Fruit fly (Drosophila melanogaster) whole organism, embryonic: Measurements from ENCODE around the gene RpL6.

Experiments
- Atf3 ChIP-seq: fragments of 200-800 bp; sonication (Bioruptor generic); optimal IDR thresholded peaks from 3 replicates; lab custom pipeline; 2016; ENCODE audit warnings: missing biosample characterization, missing genetic modification characterization
- B-H1 ChIP-seq: fragments of 200-800 bp; sonication (Bioruptor generic); IDR thresholded peaks from 3 replicates; pipeline ENCODE4 v1.3.6; 2022; ENCODE audit warnings: missing biosample characterization, missing genetic modification characterization
- CG1024 ChIP-seq: fragments of 200-800 bp; sonication (Bioruptor generic); IDR thresholded peaks from 2 replicates; pipeline ENCODE4 v1.3.6; 2022; ENCODE audit warnings: missing biosample characterization, missing genetic modification characterization
- CG10462 ChIP-seq: fragments of 200-800 bp; sonication (Bioruptor generic); optimal IDR thresholded peaks from 2 replicates; lab custom pipeline; 2016; ENCODE audit warnings: missing biosample characterization, missing genetic modification characterization
- CG11504 ChIP-seq: fragments of 200-800 bp; sonication (Bioruptor generic); optimal IDR thresholded peaks from 3 replicates; lab custom pipeline; 2019; ENCODE audit warnings: missing biosample characterization, mild to moderate bottlenecking, missing genetic modification characterization, moderate library complexity
- CG12155 ChIP-seq: fragments of 200-800 bp; sonication (Bioruptor generic); optimal IDR thresholded peaks from 3 replicates; lab custom pipeline; 2016; ENCODE audit warnings: missing biosample characterization, missing genetic modification characterization
- CG13424 ChIP-seq: fragments of 200-800 bp; sonication (Bioruptor generic); optimal IDR thresholded peaks from 2 replicates; lab custom pipeline; 2019; ENCODE audit warnings: missing biosample characterization, mild to moderate bottlenecking, missing genetic modification characterization, moderate library complexity
- CG15073 ChIP-seq: fragments of 200-800 bp; sonication (Bioruptor generic); optimal IDR thresholded peaks from 2 replicates; lab custom pipeline; 2016; ENCODE audit warnings: missing biosample characterization, missing genetic modification characterization
- CG17361 ChIP-seq: fragments of 200-800 bp; sonication (Bioruptor generic); IDR thresholded peaks from 3 replicates; pipeline ENCODE4 v1.3.6; 2022; ENCODE audit warnings: missing biosample characterization, missing genetic modification characterization
- CG2120 ChIP-seq: fragments of 200-800 bp; sonication (Bioruptor generic); optimal IDR thresholded peaks from 3 replicates; lab custom pipeline; 2016; ENCODE audit warnings: missing biosample characterization, missing genetic modification characterization
- CG31441 ChIP-seq: fragments of 200-800 bp; sonication (Bioruptor generic); IDR thresholded peaks from 2 replicates; pipeline ENCODE4 v1.3.6; 2022; ENCODE audit warnings: missing biosample characterization, missing genetic modification characterization
- CG4854 ChIP-seq: fragments of 200-800 bp; sonication (Bioruptor generic); optimal IDR thresholded peaks from 2 replicates; lab custom pipeline; 2016; ENCODE audit warnings: missing biosample characterization, missing genetic modification characterization, inconsistent platforms
- CG6689 ChIP-seq: fragments of 200-800 bp; sonication (Bioruptor generic); IDR thresholded peaks from 2 replicates; pipeline ENCODE4 v1.3.6; 2022; ENCODE audit warnings: missing biosample characterization, missing genetic modification characterization
- CG7271 ChIP-seq: fragments of 200-800 bp; sonication (Bioruptor generic); optimal IDR thresholded peaks from 2 replicates; lab custom pipeline; 2018; ENCODE audit warnings: missing biosample characterization, mild to moderate bottlenecking, missing genetic modification characterization, moderate library complexity
- CG7745 ChIP-seq: fragments of 200-800 bp; sonication (Bioruptor generic); optimal IDR thresholded peaks from 2 replicates; lab custom pipeline; 2018; ENCODE audit warnings: missing biosample characterization, mild to moderate bottlenecking, missing genetic modification characterization, moderate library complexity
- CG8359 ChIP-seq: fragments of 200-800 bp; sonication (Bioruptor generic); optimal IDR thresholded peaks from 2 replicates; lab custom pipeline; 2017; ENCODE audit warnings: missing biosample characterization, mild to moderate bottlenecking, missing genetic modification characterization, borderline replicate concordance
- CHES-1-like ChIP-seq: fragments of 200-800 bp; sonication (Bioruptor generic); optimal IDR thresholded peaks from 2 replicates; lab custom pipeline; 2016; ENCODE audit warnings: missing biosample characterization, missing genetic modification characterization
- Doc3 ChIP-seq: fragments of 200-800 bp; sonication (Bioruptor generic); IDR thresholded peaks from 3 replicates; pipeline ENCODE4 v1.3.6; 2022; ENCODE audit warnings: missing biosample characterization, missing genetic modification characterization; ENCODE audit not compliant: partially characterized antibody
- E2f2 ChIP-seq: fragments of 200-800 bp; sonication (Bioruptor generic); IDR thresholded peaks from 2 replicates; pipeline ENCODE4 v1.3.6; 2022; ENCODE audit warnings: missing biosample characterization, missing genetic modification characterization
- H15 ChIP-seq: fragments of 200-800 bp; sonication (Bioruptor generic); IDR thresholded peaks from 3 replicates; pipeline ENCODE4 v1.3.6; 2022; ENCODE audit warnings: missing biosample characterization, missing genetic modification characterization
- HLH4C ChIP-seq: fragments of 200-800 bp; sonication (Bioruptor generic); IDR thresholded peaks from 3 replicates; pipeline ENCODE4 v1.3.6; 2022; ENCODE audit warnings: missing biosample characterization, missing genetic modification characterization; ENCODE audit not compliant: partially characterized antibody
- HLHmδ ChIP-seq: fragments of 200-800 bp; sonication (Bioruptor generic); optimal IDR thresholded peaks from 2 replicates; lab custom pipeline; 2018; ENCODE audit warnings: missing biosample characterization, mild to moderate bottlenecking, missing genetic modification characterization, moderate library complexity
- HmgZ ChIP-seq: fragments of 200-800 bp; sonication (Bioruptor generic); optimal IDR thresholded peaks from 2 replicates; lab custom pipeline; 2018; ENCODE audit warnings: missing biosample characterization, mild to moderate bottlenecking, missing genetic modification characterization
- Hmr ChIP-seq: fragments of 200-800 bp; sonication (Bioruptor generic); optimal IDR thresholded peaks from 3 replicates; lab custom pipeline; 2017; ENCODE audit warnings: mild to moderate bottlenecking, missing biosample characterization, missing genetic modification reagents, missing genetic modification characterization
- Hr78 ChIP-seq, 2 experiments: fragments of 200-800 bp in 1 of 2; fragments of >200 bp in 1 of 2; sonication (Bioruptor generic) in 1 of 2; optimal IDR thresholded peaks; 2 replicates each; lab custom pipeline; 2017 to 2019; ENCODE audit warnings: missing biosample characterization in 2 of 2, missing genetic modification characterization in 2 of 2, mild to moderate bottlenecking in 1 of 2, moderate library complexity in 1 of 2
- Mrtf ChIP-seq: fragments of 200-800 bp; sonication (Bioruptor generic); IDR thresholded peaks from 3 replicates; pipeline ENCODE4 v1.3.6; 2022; ENCODE audit warnings: missing biosample characterization, missing genetic modification characterization
- NK7.1 ChIP-seq: fragments of 200-800 bp; sonication (Bioruptor generic); optimal IDR thresholded peaks from 3 replicates; lab custom pipeline; 2016; ENCODE audit warnings: missing biosample characterization, missing genetic modification characterization
- TFAM ChIP-seq: fragments of 200-800 bp; sonication (Bioruptor generic); optimal IDR thresholded peaks from 2 replicates; lab custom pipeline; 2017; ENCODE audit warnings: missing biosample characterization, missing genetic modification characterization, inconsistent platforms
- abd-A ChIP-seq: fragments of 200-800 bp; sonication (Bioruptor generic); optimal IDR thresholded peaks from 3 replicates; lab custom pipeline; 2019; ENCODE audit warnings: missing biosample characterization, mild to moderate bottlenecking, missing genetic modification characterization, moderate library complexity
- bab2 ChIP-seq: fragments of 200-800 bp; sonication (Bioruptor generic); optimal IDR thresholded peaks from 2 replicates; lab custom pipeline; 2016; ENCODE audit warnings: missing biosample characterization, missing genetic modification characterization
- bigmax ChIP-seq: fragments of 200-800 bp; sonication (Bioruptor generic); optimal IDR thresholded peaks from 2 replicates; lab custom pipeline; 2018; ENCODE audit warnings: missing biosample characterization, mild to moderate bottlenecking, missing genetic modification characterization
- br ChIP-seq: fragments of >200 bp; optimal IDR thresholded peaks from 2 replicates; lab custom pipeline; 2017
- chif ChIP-seq, 2 experiments: fragments of 200-800 bp; sonication (Bioruptor generic); optimal IDR thresholded peaks; 3 replicates each; lab custom pipeline; 2016; ENCODE audit warnings: missing biosample characterization in 2 of 2, missing genetic modification characterization in 2 of 2
- danr ChIP-seq: fragments of 200-800 bp; sonication (Bioruptor generic); IDR thresholded peaks from 2 replicates; pipeline ENCODE4 v1.3.6; 2022; ENCODE audit warnings: missing biosample characterization, missing genetic modification characterization
- fru ChIP-seq: fragments of >200 bp; optimal IDR thresholded peaks from 2 replicates; lab custom pipeline; 2017
- gcm ChIP-seq: fragments of 200-800 bp; sonication (Bioruptor generic); optimal IDR thresholded peaks from 2 replicates; lab custom pipeline; 2019; ENCODE audit warnings: missing biosample characterization, mild to moderate bottlenecking, missing genetic modification characterization, moderate library complexity
- gfzf ChIP-seq: fragments of 200-800 bp; sonication (Bioruptor generic); optimal IDR thresholded peaks from 2 replicates; lab custom pipeline; 2016; ENCODE audit warnings: missing biosample characterization, mild to moderate bottlenecking, missing genetic modification characterization, moderate library complexity
- hb ChIP-seq: fragments of 200-800 bp; sonication (Bioruptor generic); IDR thresholded peaks from 3 replicates; pipeline ENCODE4 v1.3.6; 2022; ENCODE audit warnings: missing biosample characterization, missing genetic modification characterization; ENCODE audit not compliant: partially characterized antibody
- lilli ChIP-seq: fragments of 200-800 bp; sonication (Bioruptor generic); optimal IDR thresholded peaks from 3 replicates; lab custom pipeline; 2016; ENCODE audit warnings: missing biosample characterization, missing genetic modification characterization
- lola ChIP-seq, 3 experiments: fragments of >200 bp in 2 of 3; fragments of 200-800 bp in 1 of 3; sonication (Bioruptor generic) in 1 of 3; optimal IDR thresholded peaks; 2 replicates each; lab custom pipeline; 2017 to 2019; ENCODE audit warnings: missing biosample characterization in 3 of 3, missing genetic modification characterization in 3 of 3, mild to moderate bottlenecking in 1 of 3, moderate library complexity in 1 of 3
- mam ChIP-seq: fragments of 200-800 bp; sonication (Bioruptor generic); optimal IDR thresholded peaks from 3 replicates; lab custom pipeline; 2016; ENCODE audit warnings: missing biosample characterization, missing genetic modification characterization
- p53 ChIP-seq: fragments of 200-800 bp; sonication (Bioruptor generic); optimal IDR thresholded peaks from 2 replicates; lab custom pipeline; 2016; ENCODE audit warnings: missing biosample characterization, missing genetic modification characterization
- pum ChIP-seq: fragments of 200-800 bp; sonication (Bioruptor generic); optimal IDR thresholded peaks from 2 replicates; lab custom pipeline; 2016; ENCODE audit warnings: missing biosample characterization, missing genetic modification characterization
- ro ChIP-seq: fragments of 200-800 bp; sonication (Bioruptor generic); IDR thresholded peaks from 2 replicates; pipeline ENCODE4 v1.3.6; 2022; ENCODE audit warnings: missing biosample characterization, missing genetic modification characterization
- sd ChIP-seq: fragments of 200-800 bp; sonication (Bioruptor generic); optimal IDR thresholded peaks from 3 replicates; lab custom pipeline; 2018; ENCODE audit warnings: missing biosample characterization, mild to moderate bottlenecking, missing genetic modification characterization, moderate library complexity
- shn ChIP-seq: fragments of 200-800 bp; sonication (Bioruptor generic); optimal IDR thresholded peaks from 3 replicates; lab custom pipeline; 2016; ENCODE audit warnings: missing biosample characterization, missing genetic modification characterization
- slp2 ChIP-seq: fragments of 200-800 bp; sonication (Bioruptor generic); optimal IDR thresholded peaks from 2 replicates; lab custom pipeline; 2016; ENCODE audit warnings: missing biosample characterization, missing genetic modification characterization
- trh ChIP-seq: fragments of 200-800 bp; sonication (Bioruptor generic); optimal IDR thresholded peaks from 2 replicates; lab custom pipeline; 2016; ENCODE audit warnings: missing biosample characterization, missing genetic modification characterization
- ttk ChIP-seq: fragments of 200-800 bp; sonication (Bioruptor generic); IDR thresholded peaks from 2 replicates; pipeline ENCODE4 v2.1.2; 2022; ENCODE audit warnings: missing biosample characterization, missing genetic modification characterization
- twi ChIP-seq: fragments of 200-800 bp; optimal IDR thresholded peaks from 2 replicates; lab custom pipeline; 2019; ENCODE audit warnings: missing biosample characterization, mild to moderate bottlenecking, missing genetic modification characterization, moderate library complexity

Gene RpL6

dm6 chr3R:31548766-31549510, 47.1 kb downstream of the RpL6 start (continued):
- TF ChIP-seq ttk (GFP tag; lab: Robert Waterston, UW) = no peak
- no peak for TF ChIP-seq NK7.1
- no peak for TF ChIP-seq CG7745 (tag; lab: Kevin White, UChicago)
- no peak for TF ChIP-seq danr (GFP tag; lab: Robert Waterston, UW)
- TF ChIP-seq E2f2 (GFP tag; lab: Robert Waterston, UW) = no peak
- no peak for TF ChIP-seq CG15073 (GFP tag; lab: Kevin White, UChicago)
- no peak for TF ChIP-seq CG1024 (GFP tag; lab: Robert Waterston, UW)
- TF ChIP-seq H15 (GFP tag; lab: Robert Waterston, UW) = no peak
- TF ChIP-seq CG8359 (GFP tag; lab: Kevin White, UChicago) = no peak
- no peak for TF ChIP-seq CHES-1-like (GFP tag; lab: Kevin White, UChicago)
- TF ChIP-seq hb (GFP tag; lab: Robert Waterston, UW) = no peak
- no peak for TF ChIP-seq B-H1 (GFP tag; lab: Robert Waterston, UW)
- no peak for TF ChIP-seq HmgZ (tag; lab: Kevin White, UChicago)
- TF ChIP-seq gfzf = no peak
- no peak for TF ChIP-seq bab2
- TF ChIP-seq fru (lab: Kevin White, UChicago) = no peak
- no peak for TF ChIP-seq bigmax (GFP tag; lab: Kevin White, UChicago)
- TF ChIP-seq CG4854 (GFP tag; lab: Kevin White, UChicago) = no peak
- TF ChIP-seq HLHmδ (GFP tag; lab: Kevin White, UChicago) = no peak
- no peak for TF ChIP-seq ro
- no peak for TF ChIP-seq CG12155 (GFP tag; lab: Kevin White, UChicago)
- TF ChIP-seq trh (GFP tag; lab: Kevin White, UChicago) = no peak
- no peak for TF ChIP-seq CG2120 (GFP tag; lab: Kevin White, UChicago)
- TF ChIP-seq twi (tag; lab: Kevin White, UChicago) = no peak
- TF ChIP-seq TFAM (GFP tag; lab: Kevin White, UChicago) = no peak
- TF ChIP-seq shn = no peak
- no peak for TF ChIP-seq mam (GFP tag; lab: Kevin White, UChicago)
- TF ChIP-seq CG10462 (GFP tag; lab: Kevin White, UChicago) = no peak
- TF ChIP-seq CG7271 (tag; lab: Kevin White, UChicago) = peak; percentile 16
- TF ChIP-seq Hmr (GFP tag; lab: Kevin White, UChicago) = no peak
- TF ChIP-seq Atf3 (GFP tag; lab: Kevin White, UChicago) = no peak
- no peak for TF ChIP-seq CG11504 (tag; lab: Kevin White, UChicago)
- TF ChIP-seq gcm (GFP tag; lab: Kevin White, UChicago) = peak; percentile 0
- no peak for TF ChIP-seq sd
- TF ChIP-seq Doc3 = no peak
- no peak for TF ChIP-seq p53 (GFP tag; lab: Kevin White, UChicago)
- TF ChIP-seq lilli = no peak
- no peak for TF ChIP-seq abd-A
- TF ChIP-seq Mrtf (GFP tag; lab: Robert Waterston, UW) = no peak
- peak; percentile 19; the same call in 1 of the 2 replicates for TF ChIP-seq CG31441
- TF ChIP-seq chif (GFP tag; optimal IDR thresholded peaks at IDR 0.05; lab: Kevin White, UChicago) = no peak
- TF ChIP-seq HLH4C (GFP tag; lab: Robert Waterston, UW) = no peak
- TF ChIP-seq CG13424 (tag; lab: Kevin White, UChicago) = no peak
- TF ChIP-seq CG6689 (GFP tag; lab: Robert Waterston, UW) = peak; percentile 15; the same call in 1 of the 2 replicates
- TF ChIP-seq lola (GFP tag; optimal IDR thresholded peaks at IDR 0.05; lab: Kevin White, UChicago) = peak in 1 of 3 experiments; percentile 24
- no peak for TF ChIP-seq CG17361 (GFP tag; lab: Robert Waterston, UW)
- no peak for TF ChIP-seq br (lab: Kevin White, UChicago)
- TF ChIP-seq pum (GFP tag; lab: Kevin White, UChicago) = no peak
- peak in 1 of 2 experiments; percentile 56 for TF ChIP-seq Hr78 (GFP tag; optimal IDR thresholded peaks at IDR 0.05; lab: Kevin White, UChicago)
- TF ChIP-seq slp2 (GFP tag; lab: Kevin White, UChicago) = no peak
